Fruit fly (Drosophila melanogaster): Measurements from ENCODE around the gene Axn.

Axn gene

dm6 chr3R:29997607-29998236 is 24.9 kb upstream of the Axn start, which contains the start of the genes CG15525 and CG11504 (continued):
- TF ChIP-seq CG10147 (GFP tag; optimal IDR thresholded peaks at IDR 0.05) (no peak), Nf-YB (GFP tag; optimal IDR thresholded peaks at IDR 0.05) (no peak), tin (GFP tag; optimal IDR thresholded peaks at IDR 0.05) (peak; percentile 41), Deaf1 (tag; optimal IDR thresholded peaks at IDR 0.05) (no peak), CG10462 (GFP tag; optimal IDR thresholded peaks at IDR 0.05) (no peak), Bteb2 (GFP tag; optimal IDR thresholded peaks at IDR 0.05) (peak; percentile 33), CG6689 (GFP tag; IDR thresholded peaks at IDR 0.05) (peak; percentile 53; the same call in 1 of the 2 replicates), Dip2 (GFP tag; IDR thresholded peaks at IDR 0.05) (no peak), CG10979 (tag; optimal IDR thresholded peaks at IDR 0.05) (peak; percentile 22), salm (tag; optimal IDR thresholded peaks at IDR 0.05) (no peak), CG17802 (tag; optimal IDR thresholded peaks at IDR 0.05) (no peak), sna (GFP tag; IDR thresholded peaks at IDR 0.05; ENCODE audit: partially characterized antibody) (peak; percentile 89), trem (tag; optimal IDR thresholded peaks at IDR 0.05) (peak; percentile 85), gsb (GFP tag; IDR thresholded peaks at IDR 0.05) (no peak), CG33213 (GFP tag; optimal IDR thresholded peaks at IDR 0.05) (no peak), slbo (GFP tag; IDR thresholded peaks at IDR 0.05) (peak; percentile 84), CG11723 (GFP tag; optimal IDR thresholded peaks at IDR 0.05) (no peak), gsb-n (tag; optimal IDR thresholded peaks at IDR 0.05) (no peak), BtbVII (GFP tag; optimal IDR thresholded peaks at IDR 0.05) (no peak), CTCF (GFP tag; optimal IDR thresholded peaks at IDR 0.05) (no peak), crol (GFP tag; IDR thresholded peaks at IDR 0.05) (peak; percentile 81), CG18599 (GFP tag; optimal IDR thresholded peaks at IDR 0.05) (no peak), bsh (GFP tag; optimal IDR thresholded peaks at IDR 0.05) (peak in 1 of 2 experiments; percentile 44), dmrt99B (tag; optimal IDR thresholded peaks at IDR 0.05) (no peak), CG5180 (GFP tag; optimal IDR thresholded peaks at IDR 0.05) (no peak), sqz (GFP tag; optimal IDR thresholded peaks at IDR 0.05) (no peak), tll (GFP tag; optimal IDR thresholded peaks at IDR 0.05) (no peak), ken (GFP tag; IDR thresholded peaks at IDR 0.05) (no peak), CG10959 (GFP tag; IDR thresholded peaks at IDR 0.05) (no peak), br (optimal IDR thresholded peaks at IDR 0.05) (no peak), CG14710 (tag; optimal IDR thresholded peaks at IDR 0.05) (peak; percentile 72), CG2712 (tag; optimal IDR thresholded peaks at IDR 0.05) (no peak), CG17359 (tag; optimal IDR thresholded peaks at IDR 0.05) (peak; percentile 45), CG4424 (GFP tag; optimal IDR thresholded peaks at IDR 0.05) (peak; percentile 53), C15 (GFP tag; IDR thresholded peaks at IDR 0.05) (no peak), CG34422 (GFP tag; IDR thresholded peaks at IDR 0.05) (peak; percentile 79; the same call in 2 of the 3 replicates), wek (GFP tag; optimal IDR thresholded peaks at IDR 0.05) (no peak), CG17361 (GFP tag; IDR thresholded peaks at IDR 0.05) (no peak; the same call in 1 of the 3 replicates), HHEX (GFP tag; optimal IDR thresholded peaks at IDR 0.05) (no peak), CG6791 (GFP tag; IDR thresholded peaks at IDR 0.05; ENCODE audit: partially characterized antibody) (peak; percentile 79), Abd-B (GFP tag; optimal IDR thresholded peaks at IDR 0.05) (peak; percentile 86), Asciz (GFP tag; optimal IDR thresholded peaks at IDR 0.05) (no peak), run (tag; optimal IDR thresholded peaks at IDR 0.05) (no peak), Dref (GFP tag; IDR thresholded peaks at IDR 0.05) (peak; percentile 90), schlank (tag; optimal IDR thresholded peaks at IDR 0.05) (no peak), CG7745 (tag; optimal IDR thresholded peaks at IDR 0.05) (no peak), ems (GFP tag; optimal IDR thresholded peaks at IDR 0.05) (peak; percentile 46), CG7372 (GFP tag; IDR thresholded peaks at IDR 0.05) (no peak), ssp (GFP tag; IDR thresholded peaks at IDR 0.05) (peak; percentile 22; the same call in 1 of the 2 replicates), CG4730 (GFP tag; IDR thresholded peaks at IDR 0.05) (peak; percentile 24; the same call in 1 of the 2 replicates)

Measured in whole organism, embryonic.